Worm (Caenorhabditis elegans) whole organism, L4 larva: ENCODE results near the gene pro-1.

Experiments used
- D1046.2 ChIP-seq: fragments of 200-800 bp; sonication (Bioruptor generic); IDR thresholded peaks from 2 replicates; pipeline ENCODE4 v1.3.6; 2022; ENCODE audit warnings: missing genetic modification characterization, missing compliant biosample characterization
- F37D6.2 ChIP-seq: sonication (generic microtip); optimal IDR thresholded peaks from 2 replicates; lab custom pipeline; 2016; ENCODE audit warnings: mild to moderate bottlenecking, missing genetic modification characterization, missing compliant biosample characterization
- T20F7.1 ChIP-seq: fragments of 200-800 bp; sonication (Bioruptor generic); optimal IDR thresholded peaks from 2 replicates; lab custom pipeline; 2018; ENCODE audit warnings: mild to moderate bottlenecking, missing genetic modification characterization, missing compliant biosample characterization
- T26A8.4 ChIP-seq: fragments of 200-800 bp; sonication (Bioruptor generic); IDR thresholded peaks from 2 replicates; pipeline ENCODE4 v1.3.6; 2022; ENCODE audit warnings: missing genetic modification characterization, missing compliant biosample characterization
- aly-2 ChIP-seq: sonication (generic microtip); optimal IDR thresholded peaks from 2 replicates; lab custom pipeline; 2018; ENCODE audit warnings: missing biosample characterization, missing genetic modification characterization
- ceh-28 ChIP-seq: fragments of 150-350 bp; optimal IDR thresholded peaks from 2 replicates; lab custom pipeline; 2014; ENCODE audit warnings: missing biosample characterization, missing genetic modification reagents, missing genetic modification characterization
- cey-2 ChIP-seq: sonication (generic microtip); optimal IDR thresholded peaks from 3 replicates; lab custom pipeline; 2017; ENCODE audit warnings: missing genetic modification characterization, mild to moderate bottlenecking, missing compliant biosample characterization, antibody characterized with exemption, borderline replicate concordance; ENCODE audit not compliant: insufficient read depth
- daf-12 ChIP-seq: fragments of 150-350 bp; optimal IDR thresholded peaks from 2 replicates; lab custom pipeline; 2014; ENCODE audit warnings: missing biosample characterization, missing genetic modification reagents, missing genetic modification characterization
- dpl-1 ChIP-seq: fragments of 150-350 bp; optimal IDR thresholded peaks from 2 replicates; lab custom pipeline; 2014; ENCODE audit warnings: missing biosample characterization, missing genetic modification reagents, missing genetic modification characterization
- duxl-1 ChIP-seq: sonication (generic microtip); optimal IDR thresholded peaks from 2 replicates; lab custom pipeline; 2016; ENCODE audit warnings: mild to moderate bottlenecking, missing genetic modification characterization, moderate library complexity, missing compliant biosample characterization; ENCODE audit not compliant: poor library complexity
- dve-1 ChIP-seq: sonication (generic microtip); optimal IDR thresholded peaks from 2 replicates; lab custom pipeline; 2017; ENCODE audit warnings: antibody characterized with exemption, mild to moderate bottlenecking, missing genetic modification characterization, missing compliant biosample characterization; ENCODE audit not compliant: insufficient read depth
- gei-8 ChIP-seq: fragments of 200-800 bp; sonication (Bioruptor generic); optimal IDR thresholded peaks from 2 replicates; lab custom pipeline; 2018; ENCODE audit warnings: mild to moderate bottlenecking, missing genetic modification characterization, missing compliant biosample characterization
- hif-1 ChIP-seq, 2 experiments: sonication (generic microtip); optimal IDR thresholded peaks; 2 replicates each; lab custom pipeline; 2016 to 2017; ENCODE audit warnings: missing compliant biosample characterization in 2 of 2, missing genetic modification characterization in 2 of 2, missing genetic modification reagents in 2 of 2, missing genotype in 2 of 2, mild to moderate bottlenecking in 1 of 2
- hlh-11 ChIP-seq: fragments of 200-800 bp; sonication (Bioruptor generic); optimal IDR thresholded peaks from 2 replicates; lab custom pipeline; 2018; ENCODE audit warnings: mild to moderate bottlenecking, missing genetic modification characterization, missing compliant biosample characterization
- hlh-30 ChIP-seq: sonication (generic microtip); optimal IDR thresholded peaks from 2 replicates; lab custom pipeline; 2017; ENCODE audit warnings: antibody characterized with exemption, mild to moderate bottlenecking, missing genetic modification characterization, missing compliant biosample characterization; ENCODE audit not compliant: insufficient read depth
- lim-7 ChIP-seq: fragments of 200-800 bp; sonication (Bioruptor generic); IDR thresholded peaks from 2 replicates; pipeline ENCODE4 v1.3.6; 2022; ENCODE audit warnings: missing genetic modification characterization, missing compliant biosample characterization
- lin-15B ChIP-seq: fragments of 150-350 bp; sonication (generic microtip); optimal IDR thresholded peaks from 3 replicates; lab custom pipeline; 2014; ENCODE audit warnings: missing biosample characterization, missing genetic modification characterization
- lin-39 ChIP-seq: fragments of 150-350 bp; optimal IDR thresholded peaks from 2 replicates; lab custom pipeline; 2014; ENCODE audit warnings: missing biosample characterization, missing genetic modification reagents, missing genetic modification characterization
- madf-5 ChIP-seq, 2 experiments: fragments of 200-800 bp; sonication (Bioruptor generic); IDR thresholded peaks; 2 replicates each; pipeline ENCODE4 v1.3.6; 2022; ENCODE audit warnings: missing compliant biosample characterization in 2 of 2, missing genetic modification characterization in 2 of 2
- madf-9 ChIP-seq: fragments of 200-800 bp; sonication (Bioruptor generic); conservative IDR thresholded peaks from 2 replicates; pipeline ENCODE4 v1.3.6; 2022; ENCODE audit warnings: missing genetic modification reagents, missing genetic modification characterization, missing compliant biosample characterization
- mdl-1 ChIP-seq, 2 experiments: fragments of 150-350 bp in 1 of 2; sonication (generic microtip) in 1 of 2; optimal IDR thresholded peaks; 2 replicates each; lab custom pipeline; 2014 to 2017; ENCODE audit warnings: missing biosample characterization in 2 of 2, missing genetic modification characterization in 2 of 2
- mep-1 ChIP-seq: fragments of 150-350 bp; sonication (generic microtip); optimal IDR thresholded peaks from 3 replicates; lab custom pipeline; 2014; ENCODE audit warnings: missing biosample characterization, missing genetic modification characterization
- mxl-2 ChIP-seq: fragments of 200-800 bp; sonication (Bioruptor generic); conservative IDR thresholded peaks from 2 replicates; pipeline ENCODE4 v1.3.6; 2022; ENCODE audit warnings: missing genetic modification reagents, missing genetic modification characterization, missing compliant biosample characterization
- nhr-237 ChIP-seq: sonication (generic microtip); optimal IDR thresholded peaks from 2 replicates; lab custom pipeline; 2017; ENCODE audit warnings: missing biosample characterization, missing genetic modification characterization
- nhr-28 ChIP-seq: fragments of 150-350 bp; optimal IDR thresholded peaks from 2 replicates; lab custom pipeline; 2014; ENCODE audit warnings: missing biosample characterization, missing genetic modification characterization
- nhr-41 ChIP-seq: fragments of 200-800 bp; sonication (Bioruptor generic); IDR thresholded peaks from 2 replicates; pipeline ENCODE4 v1.3.6; 2022; ENCODE audit warnings: missing genetic modification reagents, missing genetic modification characterization, missing compliant biosample characterization
- nhr-48 ChIP-seq: sonication (generic microtip); optimal IDR thresholded peaks from 2 replicates; lab custom pipeline; 2016; ENCODE audit warnings: mild to moderate bottlenecking, missing genetic modification characterization, missing compliant biosample characterization
- nhr-6 ChIP-seq: fragments of 150-350 bp; optimal IDR thresholded peaks from 2 replicates; lab custom pipeline; 2014; ENCODE audit warnings: missing biosample characterization, missing genetic modification characterization
- nhr-77 ChIP-seq: fragments of 150-350 bp; optimal IDR thresholded peaks from 2 replicates; lab custom pipeline; 2014; ENCODE audit warnings: missing biosample characterization, missing genetic modification characterization
- rbr-2 ChIP-seq: sonication (generic microtip); optimal IDR thresholded peaks from 2 replicates; lab custom pipeline; 2016; ENCODE audit warnings: missing genotype, missing genetic modification characterization, missing compliant biosample characterization
- spr-1 ChIP-seq: sonication (generic microtip); optimal IDR thresholded peaks from 2 replicates; lab custom pipeline; 2016; ENCODE audit warnings: mild to moderate bottlenecking, missing genetic modification characterization, missing compliant biosample characterization
- unc-130 ChIP-seq: sonication (generic microtip); optimal IDR thresholded peaks from 2 replicates; lab custom pipeline; 2016; ENCODE audit warnings: missing genetic modification reagents, missing genetic modification characterization, missing compliant biosample characterization
- unc-62 ChIP-seq, 3 experiments: fragments of 150-350 bp in 1 of 3; sonication (generic microtip); optimal IDR thresholded peaks in 2 of 3; peaks in 1 of 3; 1 replicate in 1 of 3; 2 replicates in 2 of 3; lab custom pipeline; 2014 to 2017; ENCODE audit warnings: missing biosample characterization in 3 of 3, missing genetic modification characterization in 3 of 3, missing genetic modification reagents in 3 of 3, missing genotype in 1 of 3
- zfp-2 ChIP-seq: sonication (generic microtip); optimal IDR thresholded peaks from 2 replicates; lab custom pipeline; 2016; ENCODE audit warnings: mild to moderate bottlenecking, missing genetic modification characterization, missing compliant biosample characterization

Gene pro-1

ce11 chrII:10527649-10528134 is 14.1 kb downstream of the pro-1 start, which contains the start of gene mab-10 (continued):
- TF ChIP-seq spr-1 (tag; lab: Kevin White, UChicago) (no peak), hlh-30 (tag; lab: Kevin White, UChicago) (peak; percentile 85), F37D6.2 (tag; lab: Kevin White, UChicago) (peak; percentile 17), lim-7 (0 out of 2 replicates have a peak, but pooled peaks have one; percentile 7), nhr-6 (peak; percentile 46), madf-5 (GFP tag; IDR thresholded peaks at IDR 0.05; lab: Robert Waterston, UW) (0 out of 4 replicates have a peak, but pooled peaks of 1 of the 2 experiments have one; percentile 25)

ce11 chrII:10525134-10525533 is 16.7 kb downstream of the pro-1 start:
- TF ChIP-seq nhr-28 (tag; lab: Kevin White, UChicago) (peak; percentile 53), cey-2 (no peak), hlh-11 (tag; lab: Kevin White, UChicago) (peak; percentile 50), mep-1 (tag; lab: Kevin White, UChicago) (peak; percentile 41), dve-1 (tag; lab: Kevin White, UChicago) (peak; percentile 26), mdl-1 (tag; optimal IDR thresholded peaks at IDR 0.05; lab: Kevin White, UChicago) (peak in 1 of 2 experiments; percentile 6), hlh-30 (tag; lab: Kevin White, UChicago) (peak; percentile 38), unc-62 (GFP tag; optimal IDR thresholded peaks at IDR 0.05 in 1 of 2; lab: Kevin White, UChicago) (peak in 1 of 2 experiments; percentile 31), unc-62 (tag; optimal IDR thresholded peaks at IDR 0.05; lab: Kevin White, UChicago) (no peak), madf-5 (GFP tag; IDR thresholded peaks at IDR 0.05; lab: Robert Waterston, UW) (no peak)
- TF ChIP-seq, all 104 proteins: peak for 7

ce11 chrII:10524374-10524773 is 17.4 kb downstream of the pro-1 start, which contains the start of gene F59B10.6:
F59B10.6 (minus strand) TSS chrII:10524474.
- no peak for TF ChIP-seq nhr-28 (tag; lab: Kevin White, UChicago)
- TF ChIP-seq daf-12 (tag; lab: Kevin White, UChicago): no peak
- TF ChIP-seq ceh-28: no peak
- no peak for TF ChIP-seq hif-1 (tag; optimal IDR thresholded peaks at IDR 0.05; lab: Kevin White, UChicago)
- no peak for TF ChIP-seq mep-1 (tag; lab: Kevin White, UChicago)
- no peak for TF ChIP-seq hlh-11 (tag; lab: Kevin White, UChicago)
- no peak for TF ChIP-seq lin-15B (tag; lab: Kevin White, UChicago)

ce11 chrII:10523583-10523982 is 18.2 kb downstream of the pro-1 start, which contains the start of gene F59B10.5:
F59B10.5 (minus strand) TSS chrII:10523683.
- TF ChIP-seq zfp-2: no peak
- no peak for TF ChIP-seq unc-130 (GFP tag; lab: Kevin White, UChicago)
- TF ChIP-seq dpl-1: no peak
- TF ChIP-seq T26A8.4 (GFP tag; lab: Robert Waterston, UW): no peak
- TF ChIP-seq D1046.2 (GFP tag; lab: Robert Waterston, UW): no peak
- TF ChIP-seq T20F7.1 (GFP tag; lab: Kevin White, UChicago): no peak
- TF ChIP-seq rbr-2: no peak
- no peak for TF ChIP-seq nhr-48

- TF ChIP-seq nhr-77 (tag; lab: Kevin White, UChicago) (no peak), gei-8 (no peak), duxl-1 (tag; lab: Kevin White, UChicago) (no peak), lin-39 (no peak), aly-2 (no peak), mxl-2 (no peak), nhr-237 (tag; lab: Kevin White, UChicago) (no peak), mdl-1 (tag; optimal IDR thresholded peaks at IDR 0.05; lab: Kevin White, UChicago) (no peak), nhr-41 (GFP tag; lab: Robert Waterston, UW) (no peak), madf-9 (GFP tag; lab: Robert Waterston, UW) (no peak)
Observed at ce11 chrII:10523031-10523430, 18.8 kb downstream of the pro-1 start.
